Fruit fly (Drosophila melanogaster) whole organism: ENCODE results near the gene Aplip1.

Experiments
- pan ChIP-seq: fragments of >200 bp; optimal IDR thresholded peaks from 2 replicates; lab custom pipeline; 2017
- usp ChIP-seq: fragments of >200 bp; optimal IDR thresholded peaks from 2 replicates; lab custom pipeline; 2017; ENCODE audit warnings: missing biosample characterization, missing genetic modification characterization, mixed read lengths

DNA sequence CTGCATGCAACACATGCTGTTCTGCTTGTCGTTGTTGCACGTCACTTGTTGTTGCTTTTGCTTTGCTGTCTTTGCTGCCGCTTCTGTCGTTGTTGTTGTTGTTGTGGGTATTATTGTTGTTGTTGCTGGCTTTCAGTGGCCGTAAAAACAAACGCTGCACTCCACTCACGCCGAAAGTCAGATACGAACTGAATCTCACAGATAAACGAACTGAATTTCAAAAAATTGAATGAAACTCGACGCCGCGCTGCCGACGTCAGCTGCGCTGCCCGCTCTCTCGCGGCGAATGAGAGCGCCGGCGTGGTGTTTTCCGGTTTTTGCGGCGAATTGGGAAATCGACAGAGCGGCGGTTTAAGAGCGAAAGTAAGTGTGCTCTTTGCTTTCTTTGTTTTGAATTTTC is 19.0 kb upstream of the Aplip1 start, which contains the start of gene bab2:
- TF ChIP-seq pan (no peak), usp (no peak)
